Fruit fly (Drosophila melanogaster) whole organism, adult: ENCODE data around the gene Nup133.

ENCODE experiments used
- CG11617 ChIP-seq: fragments of 200-800 bp; sonication (Bioruptor generic); optimal IDR thresholded peaks from 2 replicates; lab custom pipeline; 2017; ENCODE audit warnings: mild to moderate bottlenecking, missing biosample characterization, missing genetic modification reagents, missing genetic modification characterization
- CG12768 ChIP-seq: fragments of 200-800 bp; sonication (Bioruptor generic); optimal IDR thresholded peaks from 2 replicates; lab custom pipeline; 2017; ENCODE audit warnings: missing biosample characterization, missing genetic modification characterization, mild to moderate bottlenecking, moderate library complexity, missing genetic modification reagents
- CG14711 ChIP-seq: fragments of 200-800 bp; sonication (Bioruptor generic); optimal IDR thresholded peaks from 2 replicates; lab custom pipeline; 2018; ENCODE audit warnings: missing biosample characterization, mild to moderate bottlenecking, missing genetic modification characterization, moderate library complexity
- CG1620 ChIP-seq: fragments of 200-800 bp; sonication (Bioruptor generic); optimal IDR thresholded peaks from 2 replicates; lab custom pipeline; 2016; ENCODE audit warnings: missing biosample characterization, missing genetic modification characterization
- CG33017 ChIP-seq: fragments of 200-800 bp; sonication (Bioruptor generic); optimal IDR thresholded peaks from 2 replicates; lab custom pipeline; 2018; ENCODE audit warnings: missing biosample characterization, mild to moderate bottlenecking, missing genetic modification characterization, moderate library complexity
- CG7101 ChIP-seq: fragments of 200-800 bp; sonication (Bioruptor generic); optimal IDR thresholded peaks from 2 replicates; lab custom pipeline; 2018; ENCODE audit warnings: missing biosample characterization, mild to moderate bottlenecking, missing genetic modification characterization, moderate library complexity
- Crg-1 ChIP-seq: fragments of 200-800 bp; sonication (Bioruptor generic); optimal IDR thresholded peaks from 2 replicates; lab custom pipeline; 2016; ENCODE audit warnings: missing biosample characterization, missing genetic modification characterization
- Mnt ChIP-seq: fragments of 200-800 bp; sonication (Bioruptor generic); optimal IDR thresholded peaks from 2 replicates; lab custom pipeline; 2016; ENCODE audit warnings: missing biosample characterization, mild to moderate bottlenecking, missing genetic modification characterization
- cic ChIP-seq: fragments of 200-800 bp; sonication (Bioruptor generic); optimal IDR thresholded peaks from 2 replicates; lab custom pipeline; 2017; ENCODE audit warnings: missing biosample characterization, mild to moderate bottlenecking, missing genetic modification characterization, moderate library complexity
- kay ChIP-seq: fragments of 200-800 bp; sonication (Bioruptor generic); peaks from one replicate; lab custom pipeline; 2016; ENCODE audit warnings: missing biosample characterization, missing genetic modification characterization, borderline replicate concordance
- ovo ChIP-seq: fragments of 200-800 bp; sonication (Bioruptor generic); optimal IDR thresholded peaks from 2 replicates; lab custom pipeline; 2016; ENCODE audit warnings: missing biosample characterization, missing genetic modification characterization
- toe ChIP-seq: fragments of 200-800 bp; sonication (Bioruptor generic); optimal IDR thresholded peaks from 2 replicates; lab custom pipeline; 2016; ENCODE audit warnings: missing biosample characterization, missing genetic modification characterization

- TF ChIP-seq CG1620 (GFP tag; lab: Kevin White, UChicago) (no peak), Mnt (GFP tag; lab: Kevin White, UChicago) (no peak), toe (GFP tag; lab: Kevin White, UChicago) (no peak), CG33017 (tag; lab: Kevin White, UChicago) (no peak), kay (GFP tag; lab: Kevin White, UChicago) (no peak), CG12768 (GFP tag; lab: Kevin White, UChicago) (no peak), cic (no peak), CG14711 (tag; lab: Kevin White, UChicago) (no peak), CG7101 (tag; lab: Kevin White, UChicago) (no peak), CG11617 (GFP tag; lab: Kevin White, UChicago) (no peak), ovo (GFP tag; lab: Kevin White, UChicago) (no peak), Crg-1 (GFP tag; lab: Kevin White, UChicago) (no peak)
Measured at dm6 chr3R:22717863-22718262, 27.5 kb downstream of the Nup133 start.
